Fruit fly (Drosophila melanogaster): ENCODE results near the gene Nna1.

Gene Nna1

dm6 chrX:13748906-13749872, 57.1 kb downstream of the Nna1 start (continued):
- TF ChIP-seq tin (GFP tag; optimal IDR thresholded peaks at IDR 0.05) (peak; percentile 8), toy (GFP tag; IDR thresholded peaks at IDR 0.05) (peak; percentile 57; the same call in 1 of the 2 replicates), CG18619 (GFP tag; optimal IDR thresholded peaks at IDR 0.05) (peak; percentile 57), bcd (GFP tag; optimal IDR thresholded peaks at IDR 0.05) (peak; percentile 65), CG31365 (tag; optimal IDR thresholded peaks at IDR 0.05) (no peak), pan (optimal IDR thresholded peaks at IDR 0.05) (no peak), pan (GFP tag; optimal IDR thresholded peaks at IDR 0.05 in 1 of 2, IDR thresholded peaks at IDR 0.05 in 1 of 2) (peak in 1 of 2 experiments; percentile 86), CG8924 (tag; optimal IDR thresholded peaks at IDR 0.05) (peak; percentile 80), HmgD (GFP tag; optimal IDR thresholded peaks at IDR 0.05) (no peak), CG4617 (GFP tag; optimal IDR thresholded peaks at IDR 0.05; ENCODE audit: borderline replicate concordance) (peak; percentile 3), PHDP (tag; optimal IDR thresholded peaks at IDR 0.05) (peak; percentile 85), exex (tag; optimal IDR thresholded peaks at IDR 0.05) (peak; percentile 39), CG17829 (tag; optimal IDR thresholded peaks at IDR 0.05) (peak; percentile 64), MBD-R2 (GFP tag; IDR thresholded peaks at IDR 0.05) (peak; percentile 28; the same call in 1 of the 2 replicates), Sox102F (GFP tag; optimal IDR thresholded peaks at IDR 0.05) (peak; percentile 69), BtbVII (GFP tag; optimal IDR thresholded peaks at IDR 0.05) (peak; percentile 30), Camta (GFP tag; optimal IDR thresholded peaks at IDR 0.05) (peak; percentile 5), da (GFP tag; optimal IDR thresholded peaks at IDR 0.05) (no peak), Myb (GFP tag; optimal IDR thresholded peaks at IDR 0.05) (peak; percentile 7), al (GFP tag; IDR thresholded peaks at IDR 0.05) (peak; percentile 79), CG15479 (GFP tag; optimal IDR thresholded peaks at IDR 0.05) (no peak), scrt (GFP tag; optimal IDR thresholded peaks at IDR 0.05) (peak; percentile 67), Ssrp (tag; optimal IDR thresholded peaks at IDR 0.05) (peak; percentile 39), nmo (GFP tag; optimal IDR thresholded peaks at IDR 0.05) (peak; percentile 58), slou (GFP tag; optimal IDR thresholded peaks at IDR 0.05) (peak; percentile 20), CG18764 (GFP tag; optimal IDR thresholded peaks at IDR 0.05) (peak; percentile 36), tll (GFP tag; optimal IDR thresholded peaks at IDR 0.05) (no peak), Hand (GFP tag; optimal IDR thresholded peaks at IDR 0.05) (peak; percentile 55), Bteb2 (GFP tag; optimal IDR thresholded peaks at IDR 0.05) (peak; percentile 16), peb (GFP tag; IDR thresholded peaks at IDR 0.05) (0 out of 2 replicates have a peak, but pooled peaks have one; percentile 8), Gug (GFP tag; IDR thresholded peaks at IDR 0.05) (no peak), CG32767 (GFP tag; IDR thresholded peaks at IDR 0.05) (peak; percentile 48), mam (GFP tag; optimal IDR thresholded peaks at IDR 0.05) (peak; percentile 26), CG5180 (GFP tag; optimal IDR thresholded peaks at IDR 0.05) (peak; percentile 33), CG7928 (GFP tag; optimal IDR thresholded peaks at IDR 0.05) (peak; percentile 29), CG6689 (GFP tag; IDR thresholded peaks at IDR 0.05) (peak; percentile 81), rib (GFP tag; IDR thresholded peaks at IDR 0.05) (peak; percentile 59), Atf3 (GFP tag; optimal IDR thresholded peaks at IDR 0.05) (peak; percentile 7), CG11456 (GFP tag; IDR thresholded peaks at IDR 0.05) (0 out of 3 replicates have a peak, but pooled peaks have one; percentile 59), Mrtf (GFP tag; IDR thresholded peaks at IDR 0.05) (peak; percentile 25; the same call in 2 of the 3 replicates), Atf6 (GFP tag; IDR thresholded peaks at IDR 0.05) (peak; percentile 89), CG7987 (GFP tag; optimal IDR thresholded peaks at IDR 0.05) (peak; percentile 2), Sry-β (GFP tag; optimal IDR thresholded peaks at IDR 0.05) (no peak), ssp (GFP tag; IDR thresholded peaks at IDR 0.05) (peak; percentile 53; the same call in 1 of the 2 replicates), CG6272 (GFP tag; IDR thresholded peaks at IDR 0.05) (no peak)
